Fruit fly (Drosophila melanogaster): Measurements from ENCODE around the gene CG7557.

- TF ChIP-seq Pif1B (GFP tag; optimal IDR thresholded peaks at IDR 0.05) (no peak), CG8159 (tag; optimal IDR thresholded peaks at IDR 0.05) (no peak), EcR (GFP tag; optimal IDR thresholded peaks at IDR 0.05) (no peak), gl (tag; optimal IDR thresholded peaks at IDR 0.05) (no peak), Snoo (tag; optimal IDR thresholded peaks at IDR 0.05) (no peak)
These were observed 29.7 kb downstream of the CG7557 start, which contains the start of gene Vha16-2 for dm6 chr3L:11474658-11475057.
